Worm (Caenorhabditis elegans) whole organism, L3 larva: Measurements from ENCODE around the gene F35C11.2.

Source experiments
- R02D3.7 ChIP-seq: fragments of 150-350 bp; optimal IDR thresholded peaks from 2 replicates; lab custom pipeline; 2014; ENCODE audit warnings: missing biosample characterization, missing genetic modification characterization
- ama-1 ChIP-seq: fragments of 150-350 bp; optimal IDR thresholded peaks from 2 replicates; lab custom pipeline; 2018
- ceh-16 ChIP-seq: sonication (generic microtip); optimal IDR thresholded peaks from 2 replicates; lab custom pipeline; 2017; ENCODE audit warnings: missing biosample characterization, missing genetic modification characterization
- ceh-28 ChIP-seq: fragments of 150-350 bp; optimal IDR thresholded peaks from 2 replicates; lab custom pipeline; 2014; ENCODE audit warnings: missing biosample characterization, missing genetic modification reagents, missing genetic modification characterization
- ceh-82 ChIP-seq: fragments of 150-350 bp; optimal IDR thresholded peaks from 2 replicates; lab custom pipeline; 2014; ENCODE audit warnings: missing biosample characterization, missing genetic modification characterization
- ceh-9 ChIP-seq: sonication (generic microtip); optimal IDR thresholded peaks from 2 replicates; lab custom pipeline; 2018; ENCODE audit warnings: missing biosample characterization, missing genetic modification characterization
- egl-27 ChIP-seq: sonication (generic microtip); optimal IDR thresholded peaks from 4 replicates; lab custom pipeline; 2017; ENCODE audit warnings: missing biosample characterization, missing genetic modification reagents, missing genetic modification characterization
- egl-5 ChIP-seq: fragments of 150-350 bp; optimal IDR thresholded peaks from 2 replicates; lab custom pipeline; 2017; ENCODE audit warnings: missing biosample characterization, missing genetic modification reagents, missing genetic modification characterization, inconsistent platforms
- elt-1 ChIP-seq: fragments of 150-350 bp; optimal IDR thresholded peaks from 2 replicates; lab custom pipeline; 2014; ENCODE audit warnings: missing biosample characterization, missing genetic modification characterization
- elt-2 ChIP-seq: sonication (generic microtip); optimal IDR thresholded peaks from 2 replicates; lab custom pipeline; 2016; ENCODE audit warnings: missing genetic modification reagents, mild to moderate bottlenecking, missing genetic modification characterization, missing compliant biosample characterization
- elt-3 ChIP-seq, 3 experiments: fragments of 150-350 bp in 1 of 3; sonication (generic microtip) in 2 of 3; optimal IDR thresholded peaks; 2 replicates in 2 of 3; 4 replicates in 1 of 3; lab custom pipeline; 2014 to 2017; ENCODE audit warnings: missing biosample characterization in 3 of 3, missing genetic modification characterization in 3 of 3
- eor-1 ChIP-seq, 2 experiments: fragments of 150-350 bp; optimal IDR thresholded peaks; 2 replicates each; lab custom pipeline; 2014 to 2018; ENCODE audit warnings: missing biosample characterization in 2 of 2, missing genetic modification characterization in 2 of 2
- fkh-2 ChIP-seq: fragments of 150-350 bp; optimal IDR thresholded peaks from 2 replicates; lab custom pipeline; 2014; ENCODE audit warnings: missing biosample characterization, missing genetic modification reagents, missing genetic modification characterization
- fos-1 ChIP-seq: fragments of 150-350 bp; optimal IDR thresholded peaks from 2 replicates; lab custom pipeline; 2014; ENCODE audit warnings: missing biosample characterization, missing genetic modification characterization
- hmg-11 ChIP-seq: sonication (generic microtip); optimal IDR thresholded peaks from 2 replicates; lab custom pipeline; 2016; ENCODE audit warnings: missing genetic modification characterization, missing compliant biosample characterization
- jun-1 ChIP-seq: fragments of 150-350 bp; optimal IDR thresholded peaks from 2 replicates; lab custom pipeline; 2014; ENCODE audit warnings: missing biosample characterization, missing genetic modification reagents, missing genetic modification characterization
- lin-39 ChIP-seq: fragments of 150-350 bp; optimal IDR thresholded peaks from 2 replicates; lab custom pipeline; 2018; ENCODE audit warnings: missing biosample characterization, missing genetic modification reagents, missing genetic modification characterization
- lsy-12 ChIP-seq: sonication (generic microtip); optimal IDR thresholded peaks from 2 replicates; lab custom pipeline; 2016; ENCODE audit warnings: mild to moderate bottlenecking, missing genetic modification characterization, missing compliant biosample characterization
- mdl-1 ChIP-seq: fragments of 150-350 bp; optimal IDR thresholded peaks from 2 replicates; lab custom pipeline; 2014; ENCODE audit warnings: missing biosample characterization, missing genetic modification characterization
- mml-1 ChIP-seq: fragments of 150-350 bp; sonication (generic microtip); optimal IDR thresholded peaks from 3 replicates; lab custom pipeline; 2014; ENCODE audit warnings: missing biosample characterization, missing genetic modification characterization
- nfya-1 ChIP-seq: sonication (generic microtip); optimal IDR thresholded peaks from 2 replicates; lab custom pipeline; 2017; ENCODE audit warnings: missing genetic modification characterization, mild to moderate bottlenecking, missing compliant biosample characterization, antibody characterized with exemption, moderate library complexity; ENCODE audit not compliant: insufficient read depth
- nhr-11 ChIP-seq: fragments of 150-350 bp; optimal IDR thresholded peaks from 2 replicates; lab custom pipeline; 2014; ENCODE audit warnings: missing biosample characterization, missing genetic modification characterization
- nhr-12 ChIP-seq: fragments of 150-350 bp; optimal IDR thresholded peaks from 2 replicates; lab custom pipeline; 2014; ENCODE audit warnings: missing biosample characterization, missing genetic modification characterization
- nhr-23 ChIP-seq: fragments of 150-350 bp; optimal IDR thresholded peaks from 2 replicates; lab custom pipeline; 2014; ENCODE audit warnings: missing biosample characterization, missing genetic modification reagents, missing genetic modification characterization
- nhr-237 ChIP-seq: fragments of 150-350 bp; optimal IDR thresholded peaks from 2 replicates; lab custom pipeline; 2014; ENCODE audit warnings: missing biosample characterization, missing genetic modification characterization
- nhr-25 ChIP-seq: sonication (generic microtip); optimal IDR thresholded peaks from 2 replicates; lab custom pipeline; 2017; ENCODE audit warnings: missing biosample characterization, missing genetic modification characterization
- nhr-28 ChIP-seq: fragments of 150-350 bp; optimal IDR thresholded peaks from 2 replicates; lab custom pipeline; 2014; ENCODE audit warnings: missing biosample characterization, missing genetic modification characterization
- nhr-43 ChIP-seq: sonication (generic microtip); optimal IDR thresholded peaks from 2 replicates; lab custom pipeline; 2016; ENCODE audit warnings: mild to moderate bottlenecking, missing genetic modification characterization, missing compliant biosample characterization; ENCODE audit not compliant: poor library complexity, severe bottlenecking
- nhr-67 ChIP-seq: fragments of 150-350 bp; optimal IDR thresholded peaks from 2 replicates; lab custom pipeline; 2014; ENCODE audit warnings: missing biosample characterization, missing genetic modification characterization
- nhr-76 ChIP-seq: fragments of 150-350 bp; sonication (generic microtip); optimal IDR thresholded peaks from 5 replicates; lab custom pipeline; 2014; ENCODE audit warnings: missing biosample characterization, missing genetic modification characterization
- nhr-77 ChIP-seq: fragments of 150-350 bp; optimal IDR thresholded peaks from 2 replicates; lab custom pipeline; 2014; ENCODE audit warnings: missing biosample characterization, missing genetic modification characterization
- pha-4 ChIP-seq: fragments of 150-350 bp; optimal IDR thresholded peaks from 2 replicates; lab custom pipeline; 2014; ENCODE audit warnings: missing biosample characterization, missing genetic modification reagents, missing genetic modification characterization
- pqm-1 ChIP-seq: fragments of 150-350 bp; optimal IDR thresholded peaks from 2 replicates; lab custom pipeline; 2017; ENCODE audit warnings: missing biosample characterization, missing genetic modification characterization, inconsistent platforms
- sea-2 ChIP-seq: fragments of 150-350 bp; sonication (generic microtip); optimal IDR thresholded peaks from 4 replicates; lab custom pipeline; 2014; ENCODE audit warnings: missing biosample characterization, missing genetic modification reagents, missing genetic modification characterization
- skn-1 ChIP-seq: fragments of 150-350 bp; optimal IDR thresholded peaks from 2 replicates; lab custom pipeline; 2014; ENCODE audit warnings: missing biosample characterization, missing genetic modification characterization
- snpc-4 ChIP-seq: fragments of 150-350 bp; optimal IDR thresholded peaks from 2 replicates; lab custom pipeline; 2014; ENCODE audit warnings: missing biosample characterization, missing genetic modification characterization
- tbx-2 ChIP-seq: sonication (generic microtip); optimal IDR thresholded peaks from 2 replicates; lab custom pipeline; 2016; ENCODE audit warnings: mild to moderate bottlenecking, missing genetic modification characterization, missing compliant biosample characterization
- unc-62 ChIP-seq: fragments of 150-350 bp; sonication (generic microtip); optimal IDR thresholded peaks from 4 replicates; lab custom pipeline; 2014; ENCODE audit warnings: missing biosample characterization, missing genetic modification reagents, missing genetic modification characterization
- zag-1 ChIP-seq: fragments of 150-350 bp; optimal IDR thresholded peaks from 2 replicates; lab custom pipeline; 2014; ENCODE audit warnings: missing biosample characterization, missing genetic modification characterization
- ztf-11 ChIP-seq: fragments of 150-350 bp; optimal IDR thresholded peaks from 2 replicates; lab custom pipeline; 2014; ENCODE audit warnings: missing biosample characterization, missing genetic modification characterization
- ztf-4 ChIP-seq: fragments of 150-350 bp; optimal IDR thresholded peaks from 2 replicates; lab custom pipeline; 2014; ENCODE audit warnings: missing biosample characterization, missing genetic modification characterization

The F35C11.2 gene

DNA sequence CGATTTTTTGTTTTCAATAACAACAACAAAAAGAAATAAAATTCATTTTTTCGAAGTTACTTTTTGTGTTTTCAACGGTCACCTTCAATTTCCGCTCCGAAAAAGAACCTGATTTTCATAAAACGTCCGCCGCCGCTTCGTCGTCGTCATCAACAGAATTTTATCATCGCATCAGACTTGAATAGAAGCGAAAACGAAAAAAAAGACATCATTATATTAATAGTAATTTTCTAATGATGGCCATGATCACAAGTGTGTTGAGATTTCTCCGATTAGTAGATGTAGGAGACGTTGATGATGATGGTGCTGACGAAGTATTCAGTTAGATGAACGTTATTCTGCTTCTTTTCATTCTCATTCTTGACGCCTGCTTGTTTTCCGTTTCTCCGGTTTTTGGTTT, 24.7 kb downstream of the F35C11.2 start:
- TF ChIP-seq ceh-9 (no peak), egl-5 (tag; lab: Kevin White, UChicago) (no peak), eor-1 (tag; optimal IDR thresholded peaks at IDR 0.05; lab: Kevin White, UChicago) (no peak), nhr-76 (no peak), egl-27 (tag; lab: Kevin White, UChicago) (no peak), ztf-4 (tag; lab: Kevin White, UChicago) (no peak), nhr-67 (no peak), nhr-11 (tag; lab: Kevin White, UChicago) (no peak), elt-1 (tag; lab: Kevin White, UChicago) (no peak), ama-1 (lab: Kevin White, UChicago) (no peak), snpc-4 (no peak), fkh-2 (tag; lab: Kevin White, UChicago) (no peak), ceh-16 (tag; lab: Kevin White, UChicago) (no peak), mdl-1 (tag; lab: Kevin White, UChicago) (no peak), R02D3.7 (tag; lab: Kevin White, UChicago) (no peak), nfya-1 (tag; lab: Kevin White, UChicago) (no peak), skn-1 (tag; lab: Kevin White, UChicago) (no peak), sea-2 (GFP tag; lab: Kevin White, UChicago) (no peak), elt-3 (tag; optimal IDR thresholded peaks at IDR 0.05; lab: Kevin White, UChicago) (no peak)

DNA sequence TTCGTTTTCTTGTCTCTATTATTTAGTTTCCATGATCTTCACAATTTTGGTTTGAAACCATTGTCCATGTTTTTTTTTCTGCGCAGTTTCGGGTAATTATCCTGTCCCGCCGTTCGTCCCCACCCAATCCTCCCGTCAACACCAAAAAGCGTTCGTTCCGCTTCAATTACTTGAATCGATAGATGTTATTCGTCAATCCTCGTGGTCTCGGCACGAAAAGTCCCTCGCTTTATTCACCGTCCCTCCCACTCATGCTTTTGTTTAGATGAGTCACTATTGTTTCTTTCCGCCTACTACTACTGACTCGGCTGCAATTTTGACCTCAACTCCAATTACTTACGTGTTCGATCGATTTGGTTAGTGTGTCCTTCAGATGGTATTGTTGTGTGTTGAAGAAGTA, 25.2 kb downstream of the F35C11.2 start:
- no peak for TF ChIP-seq nhr-23 (tag; lab: Kevin White, UChicago)
- peak; percentile 43 for TF ChIP-seq nhr-25 (tag; lab: Kevin White, UChicago)

DNA sequence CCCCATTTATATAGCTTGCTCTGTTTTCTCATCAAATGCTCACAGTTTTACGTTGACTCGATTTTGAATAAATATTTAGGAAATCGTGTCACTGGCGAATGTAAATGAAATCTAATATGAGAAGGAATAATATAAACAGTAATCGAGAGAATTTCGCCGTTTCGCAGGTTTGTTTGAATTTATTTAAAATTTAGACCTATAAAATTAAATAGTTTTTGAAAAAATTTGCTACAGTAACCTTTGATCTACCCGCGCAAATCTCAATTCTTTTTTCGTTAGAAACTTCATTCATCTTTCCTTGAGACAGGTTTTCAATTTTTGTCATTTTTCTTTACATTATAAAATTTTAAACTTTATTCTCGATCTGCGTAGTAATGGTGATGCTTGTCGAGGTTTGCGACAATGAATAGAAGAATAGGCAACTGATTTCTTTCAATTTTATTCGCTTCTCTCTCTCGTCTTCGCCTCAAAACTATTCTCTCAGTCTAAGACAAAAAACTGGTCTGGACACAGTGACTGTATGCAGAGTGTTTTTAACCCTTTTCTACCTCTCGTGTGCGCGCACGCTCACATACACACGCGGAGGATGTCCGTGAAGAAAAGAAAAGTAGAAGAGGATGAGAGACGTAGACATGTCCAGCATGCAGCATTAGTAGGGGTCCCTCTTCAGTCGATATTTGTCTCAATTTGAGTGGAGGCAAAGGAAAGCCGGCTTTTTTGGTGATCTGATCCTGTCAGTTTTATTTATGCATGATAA, 26.1 kb downstream of the F35C11.2 start, which contains the start of gene dab-1:
Gene dab-1, plus strand, starts transcription at position 78 of the 757 bp plus-strand sequence.
- TF ChIP-seq elt-2 (no peak), tbx-2 (no peak), ceh-16 (tag; lab: Kevin White, UChicago) (no peak), mdl-1 (tag; lab: Kevin White, UChicago) (peak; percentile 15), ztf-4 (tag; lab: Kevin White, UChicago) (no peak), nhr-76 (no peak), pqm-1 (tag; lab: Kevin White, UChicago) (no peak), nhr-77 (no peak), ceh-28 (no peak), mml-1 (tag; lab: Kevin White, UChicago) (no peak), ceh-82 (tag; lab: Kevin White, UChicago) (no peak), R02D3.7 (tag; lab: Kevin White, UChicago) (no peak), snpc-4 (peak; percentile 8), nhr-25 (tag; lab: Kevin White, UChicago) (peak; percentile 88), egl-5 (tag; lab: Kevin White, UChicago) (no peak), ama-1 (lab: Kevin White, UChicago) (peak; percentile 31), lsy-12 (tag; lab: Kevin White, UChicago) (no peak), nhr-11 (tag; lab: Kevin White, UChicago) (no peak), ztf-11 (tag; lab: Kevin White, UChicago) (no peak), fos-1 (tag; lab: Kevin White, UChicago) (no peak), nhr-43 (tag; lab: Kevin White, UChicago) (no peak), nhr-237 (tag; lab: Kevin White, UChicago) (no peak), lin-39 (no peak), nhr-12 (no peak), fkh-2 (tag; lab: Kevin White, UChicago) (no peak), nhr-23 (tag; lab: Kevin White, UChicago) (peak; percentile 40), nhr-28 (no peak), jun-1 (no peak), pha-4 (peak; percentile 4), nhr-67 (no peak), eor-1 (tag; optimal IDR thresholded peaks at IDR 0.05; lab: Kevin White, UChicago) (no peak), egl-27 (tag; lab: Kevin White, UChicago) (no peak), zag-1 (no peak), hmg-11 (tag; lab: Kevin White, UChicago) (peak; percentile 50), sea-2 (GFP tag; lab: Kevin White, UChicago) (no peak), nfya-1 (tag; lab: Kevin White, UChicago) (peak; percentile 1), unc-62 (GFP tag; lab: Kevin White, UChicago) (no peak)
- TF ChIP-seq, all 47 proteins: peak for 8
